Fruit fly (Drosophila melanogaster): ENCODE data around the gene CG11722.

- no peak for TF ChIP-seq CG1647 (GFP tag; optimal IDR thresholded peaks at IDR 0.05)
- TF ChIP-seq CG3726 (GFP tag; IDR thresholded peaks at IDR 0.05), result no peak
- no peak for TF ChIP-seq CG8359 (GFP tag; optimal IDR thresholded peaks at IDR 0.05; ENCODE audit: borderline replicate concordance)
- no peak for TF ChIP-seq CG9215 (GFP tag; IDR thresholded peaks at IDR 0.05)
- no peak for TF ChIP-seq CG8388 (GFP tag; optimal IDR thresholded peaks at IDR 0.05)
- TF ChIP-seq Xbp1 (GFP tag; optimal IDR thresholded peaks at IDR 0.05), result no peak
- no peak for TF ChIP-seq fru (optimal IDR thresholded peaks at IDR 0.05)
- TF ChIP-seq Hr39 (optimal IDR thresholded peaks at IDR 0.05), result no peak
- no peak for TF ChIP-seq Fer3 (tag; optimal IDR thresholded peaks at IDR 0.05)
- TF ChIP-seq Sox102F (GFP tag; optimal IDR thresholded peaks at IDR 0.05), result no peak
- peak; percentile 80 for TF ChIP-seq kay (GFP tag; optimal IDR thresholded peaks at IDR 0.05)
- no peak for TF ChIP-seq CG32767 (GFP tag; IDR thresholded peaks at IDR 0.05)
- TF ChIP-seq CG1603 (tag; optimal IDR thresholded peaks at IDR 0.05), result no peak
Measured at dm6 chr3R:10034995-10035446, 10.3 kb downstream of the CG11722 start.

Data from whole organism, embryonic.